Fruit fly (Drosophila melanogaster): ENCODE results near the gene Scp2.

Scp2 gene

DNA sequence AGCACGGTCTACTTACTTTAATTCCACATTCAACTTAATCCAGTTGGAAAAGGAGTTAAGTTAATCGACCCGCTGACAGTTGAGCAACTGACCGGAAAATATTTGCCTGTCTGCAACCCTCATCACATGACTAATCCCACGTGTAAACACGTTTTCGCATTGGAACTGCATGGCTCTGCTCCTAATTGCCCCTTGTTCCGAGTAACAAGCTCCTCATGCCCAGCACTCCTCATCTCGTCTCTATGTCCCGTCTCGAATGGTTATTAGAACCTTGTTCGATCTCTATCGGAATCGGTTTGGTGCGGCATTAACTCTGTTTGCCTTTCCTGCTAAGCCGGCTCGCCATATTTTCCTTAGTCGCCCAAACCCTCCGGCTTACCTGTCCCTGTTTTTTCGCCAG lies 57.2 kb downstream of the Scp2 start:
- TF ChIP-seq CG12104 (GFP tag; optimal IDR thresholded peaks at IDR 0.05) (no peak), CG6791 (GFP tag; IDR thresholded peaks at IDR 0.05; ENCODE audit: partially characterized antibody) (0 out of 3 replicates have a peak, but pooled peaks have one; percentile 12), CG2129 (GFP tag; IDR thresholded peaks at IDR 0.05; ENCODE audit: partially characterized antibody) (no peak), phol (tag; optimal IDR thresholded peaks at IDR 0.05) (no peak), CG15601 (tag; optimal IDR thresholded peaks at IDR 0.05) (no peak), CG3995 (GFP tag; optimal IDR thresholded peaks at IDR 0.05) (no peak), sug (tag; optimal IDR thresholded peaks at IDR 0.05) (no peak), p53 (GFP tag; optimal IDR thresholded peaks at IDR 0.05) (no peak), CG13624 (GFP tag; optimal IDR thresholded peaks at IDR 0.05) (no peak), MTF-1 (GFP tag; optimal IDR thresholded peaks at IDR 0.05; ENCODE audit: borderline replicate concordance) (no peak), CG7357 (GFP tag; IDR thresholded peaks at IDR 0.05) (no peak), Sin3A (optimal IDR thresholded peaks at IDR 0.05) (no peak), Vsx1 (GFP tag; optimal IDR thresholded peaks at IDR 0.05) (no peak), CG10543 (GFP tag; optimal IDR thresholded peaks at IDR 0.05) (no peak), zen (tag; optimal IDR thresholded peaks at IDR 0.05) (peak; percentile 96), ash1 (GFP tag; optimal IDR thresholded peaks at IDR 0.05) (no peak), tll (GFP tag; optimal IDR thresholded peaks at IDR 0.05) (peak in 1 of 2 experiments; percentile 50), Dip2 (GFP tag; IDR thresholded peaks at IDR 0.05) (no peak), Elba2 (GFP tag; optimal IDR thresholded peaks at IDR 0.05) (peak; percentile 39), Doc3 (GFP tag; IDR thresholded peaks at IDR 0.05; ENCODE audit: partially characterized antibody) (no peak), CG3726 (GFP tag; IDR thresholded peaks at IDR 0.05) (no peak), Med (GFP tag) (peak; percentile 24), CG10565 (GFP tag; optimal IDR thresholded peaks at IDR 0.05) (no peak), CG13775 (GFP tag; optimal IDR thresholded peaks at IDR 0.05) (no peak), wor (GFP tag; IDR thresholded peaks at IDR 0.05) (no peak), CG31365 (tag; optimal IDR thresholded peaks at IDR 0.05) (no peak), lmd (GFP tag; IDR thresholded peaks at IDR 0.05) (no peak), pb (GFP tag; optimal IDR thresholded peaks at IDR 0.05) (no peak), D (optimal IDR thresholded peaks at IDR 0.05) (peak; percentile 21), D (GFP tag; optimal IDR thresholded peaks at IDR 0.05) (no peak), oc (tag; optimal IDR thresholded peaks at IDR 0.05) (no peak), Gsc (GFP tag; IDR thresholded peaks at IDR 0.05) (no peak), B-H1 (GFP tag; IDR thresholded peaks at IDR 0.05) (no peak), CG3407 (GFP tag; optimal IDR thresholded peaks at IDR 0.05) (no peak), btn (GFP tag; optimal IDR thresholded peaks at IDR 0.05) (no peak), Hsf (GFP tag; optimal IDR thresholded peaks at IDR 0.05) (no peak), MBD-R2 (GFP tag; IDR thresholded peaks at IDR 0.05) (no peak; the same call in 1 of the 2 replicates), eve (GFP tag; optimal IDR thresholded peaks at IDR 0.05) (no peak), onecut (GFP tag; IDR thresholded peaks at IDR 0.05) (no peak), CG18599 (GFP tag; optimal IDR thresholded peaks at IDR 0.05) (no peak), CG1647 (GFP tag; optimal IDR thresholded peaks at IDR 0.05) (no peak), CG18619 (GFP tag; optimal IDR thresholded peaks at IDR 0.05) (no peak), CG4854 (GFP tag; optimal IDR thresholded peaks at IDR 0.05) (no peak), tup (GFP tag; optimal IDR thresholded peaks at IDR 0.05) (no peak)
